Fruit fly (Drosophila melanogaster): ENCODE results near the gene Gp93.

dm6 chr3R:27925971-27926533, 22.5 kb upstream of the Gp93 start:
- TF ChIP-seq Eip78C (GFP tag) = peak; percentile 78
- TF ChIP-seq CG8119 (GFP tag; IDR thresholded peaks at IDR 0.05) = 0 out of 3 replicates have a peak, but pooled peaks have one; percentile 31
- TF ChIP-seq topi (GFP tag; optimal IDR thresholded peaks at IDR 0.05) = no peak
- peak; percentile 19; the same call in 1 of the 2 replicates for TF ChIP-seq Gug (GFP tag; IDR thresholded peaks at IDR 0.05)
- no peak for TF ChIP-seq ss (GFP tag; optimal IDR thresholded peaks at IDR 0.05)
- TF ChIP-seq esn (GFP tag; optimal IDR thresholded peaks at IDR 0.05) = peak; percentile 38
- TF ChIP-seq salr (GFP tag; optimal IDR thresholded peaks at IDR 0.05) = peak in 1 of 2 experiments; percentile 52
- no peak for TF ChIP-seq CG8319 (GFP tag; optimal IDR thresholded peaks at IDR 0.05)
